Fruit fly (Drosophila melanogaster) whole organism, prepupa: ENCODE measurements around the gene Pak.
A peak's percentile ranks its signal among the peaks of the same experiment; 100 is the strongest.

Experiments used
- CG11762 ChIP-seq: fragments of 200-800 bp; sonication (Bioruptor generic); optimal IDR thresholded peaks from 3 replicates; lab custom pipeline; 2016; ENCODE audit warnings: missing biosample characterization, missing genetic modification characterization; ENCODE audit not compliant: insufficient read depth
- CG16779 ChIP-seq: fragments of 200-800 bp; sonication (Bioruptor generic); optimal IDR thresholded peaks from 3 replicates; lab custom pipeline; 2017; ENCODE audit warnings: missing biosample characterization, mild to moderate bottlenecking, missing genetic modification characterization
- CG7368 ChIP-seq: fragments of 200-800 bp; sonication (Bioruptor generic); optimal IDR thresholded peaks from 3 replicates; lab custom pipeline; 2016; ENCODE audit warnings: missing biosample characterization, missing genetic modification characterization
- spab ChIP-seq: fragments of 200-800 bp; sonication (Bioruptor generic); optimal IDR thresholded peaks from 2 replicates; lab custom pipeline; 2017; ENCODE audit warnings: missing biosample characterization, mild to moderate bottlenecking, missing genetic modification characterization, missing genetic modification reagents
- topi ChIP-seq: fragments of 200-800 bp; sonication (Bioruptor generic); optimal IDR thresholded peaks from 3 replicates; lab custom pipeline; 2016; ENCODE audit warnings: missing biosample characterization, missing genetic modification characterization

dm6 chr3R:6402522-6403171 is 52.0 kb downstream of the Pak start:
- TF ChIP-seq CG11762 (GFP tag; lab: Kevin White, UChicago) (no peak), CG16779 (tag; lab: Kevin White, UChicago) (no peak), topi (GFP tag; lab: Kevin White, UChicago) (no peak), spab (peak; percentile 15), CG7368 (no peak)
